Fruit fly (Drosophila melanogaster) whole organism, embryonic: ENCODE data around the gene CG13380.

Experiments
- CG11247 ChIP-seq: fragments of 200-800 bp; sonication (Bioruptor generic); IDR thresholded peaks from 2 replicates; pipeline ENCODE4 v1.3.6; 2022; ENCODE audit warnings: missing biosample characterization, missing genetic modification characterization
- CG11695 ChIP-seq: fragments of 200-800 bp; sonication (Bioruptor generic); IDR thresholded peaks from 3 replicates; pipeline ENCODE4 v1.3.6; 2022; ENCODE audit warnings: missing biosample characterization, missing genetic modification characterization
- CG12155 ChIP-seq: fragments of 200-800 bp; sonication (Bioruptor generic); optimal IDR thresholded peaks from 3 replicates; lab custom pipeline; 2016; ENCODE audit warnings: missing biosample characterization, missing genetic modification characterization
- CG12391 ChIP-seq: fragments of 200-800 bp; sonication (Bioruptor generic); optimal IDR thresholded peaks from 3 replicates; lab custom pipeline; 2018; ENCODE audit warnings: missing biosample characterization, mild to moderate bottlenecking, missing genetic modification characterization, moderate library complexity
- CG13894 ChIP-seq: fragments of 200-800 bp; sonication (Bioruptor generic); optimal IDR thresholded peaks from 3 replicates; lab custom pipeline; 2018; ENCODE audit warnings: missing biosample characterization, mild to moderate bottlenecking, missing genetic modification characterization, moderate library complexity
- CG16863 ChIP-seq: fragments of 200-800 bp; sonication (Bioruptor generic); optimal IDR thresholded peaks from 3 replicates; lab custom pipeline; 2016; ENCODE audit warnings: missing biosample characterization, missing genetic modification characterization
- CG18764 ChIP-seq: fragments of 200-800 bp; sonication (Bioruptor generic); optimal IDR thresholded peaks from 3 replicates; lab custom pipeline; 2016; ENCODE audit warnings: missing biosample characterization, missing genetic modification characterization
- CG2199 ChIP-seq: fragments of 200-800 bp; sonication (Bioruptor generic); IDR thresholded peaks from 3 replicates; pipeline ENCODE4 v1.3.6; 2022; ENCODE audit warnings: missing biosample characterization, missing genetic modification characterization
- CG2712 ChIP-seq: fragments of 200-800 bp; optimal IDR thresholded peaks from 3 replicates; lab custom pipeline; 2019; ENCODE audit warnings: missing biosample characterization, mild to moderate bottlenecking, missing genetic modification characterization, moderate library complexity
- CG32772 ChIP-seq: fragments of 200-800 bp; sonication (Bioruptor generic); IDR thresholded peaks from 2 replicates; pipeline ENCODE4 v1.3.6; 2022; ENCODE audit warnings: missing biosample characterization, missing genetic modification characterization
- CG6654 ChIP-seq: fragments of 200-800 bp; sonication (Bioruptor generic); optimal IDR thresholded peaks from 2 replicates; lab custom pipeline; 2017; ENCODE audit warnings: missing biosample characterization, mild to moderate bottlenecking, missing genetic modification characterization
- CG6683 ChIP-seq: fragments of 200-800 bp; sonication (Bioruptor generic); optimal IDR thresholded peaks from 2 replicates; lab custom pipeline; 2017; ENCODE audit warnings: missing biosample characterization, mild to moderate bottlenecking, missing genetic modification characterization, missing genetic modification reagents
- CG7987 ChIP-seq: fragments of 200-800 bp; sonication (Bioruptor generic); optimal IDR thresholded peaks from 2 replicates; lab custom pipeline; 2018; ENCODE audit warnings: missing biosample characterization, mild to moderate bottlenecking, missing genetic modification characterization, moderate library complexity
- CG8089 ChIP-seq: fragments of 200-800 bp; sonication (Bioruptor generic); optimal IDR thresholded peaks from 3 replicates; lab custom pipeline; 2016; ENCODE audit warnings: missing biosample characterization, missing genetic modification characterization
- CG8944 ChIP-seq: fragments of 200-800 bp; sonication (Bioruptor generic); optimal IDR thresholded peaks from 3 replicates; lab custom pipeline; 2016; ENCODE audit warnings: missing biosample characterization, missing genetic modification characterization
- CG9797 ChIP-seq: fragments of 200-800 bp; sonication (Bioruptor generic); optimal IDR thresholded peaks from 3 replicates; lab custom pipeline; 2018; ENCODE audit warnings: missing biosample characterization, mild to moderate bottlenecking, missing genetic modification characterization
- CHES-1-like ChIP-seq: fragments of 200-800 bp; sonication (Bioruptor generic); optimal IDR thresholded peaks from 2 replicates; lab custom pipeline; 2016; ENCODE audit warnings: missing biosample characterization, missing genetic modification characterization
- CoRest ChIP-seq: fragments of 200-800 bp; sonication (Bioruptor generic); optimal IDR thresholded peaks from 3 replicates; lab custom pipeline; 2018; ENCODE audit warnings: missing biosample characterization, mild to moderate bottlenecking, missing genetic modification characterization, moderate library complexity
- HLHmδ ChIP-seq: fragments of 200-800 bp; sonication (Bioruptor generic); optimal IDR thresholded peaks from 2 replicates; lab custom pipeline; 2018; ENCODE audit warnings: missing biosample characterization, mild to moderate bottlenecking, missing genetic modification characterization, moderate library complexity
- Max ChIP-seq: fragments of 200-800 bp; sonication (Bioruptor generic); optimal IDR thresholded peaks from 2 replicates; lab custom pipeline; 2016; ENCODE audit warnings: missing biosample characterization, mild to moderate bottlenecking, missing genetic modification characterization
- Meics ChIP-seq: fragments of 200-800 bp; sonication (Bioruptor generic); optimal IDR thresholded peaks from 2 replicates; lab custom pipeline; 2017; ENCODE audit warnings: missing biosample characterization, mild to moderate bottlenecking, missing genetic modification characterization
- Neu2 ChIP-seq: fragments of 200-800 bp; sonication (Bioruptor generic); optimal IDR thresholded peaks from 3 replicates; lab custom pipeline; 2016; ENCODE audit warnings: missing biosample characterization, missing genetic modification characterization, borderline replicate concordance
- Opbp ChIP-seq: fragments of 200-800 bp; sonication (Bioruptor generic); IDR thresholded peaks from 3 replicates; pipeline ENCODE4 v1.3.6; 2022; ENCODE audit warnings: missing biosample characterization, missing genetic modification characterization; ENCODE audit not compliant: partially characterized antibody
- Rx ChIP-seq: fragments of 200-800 bp; sonication (Bioruptor generic); IDR thresholded peaks from 2 replicates; pipeline ENCODE4 v1.3.6; 2022; ENCODE audit warnings: missing biosample characterization, missing genetic modification characterization
- Scr ChIP-seq: fragments of 200-800 bp; sonication (Bioruptor generic); IDR thresholded peaks from 2 replicates; pipeline ENCODE4 v1.3.6; 2022; ENCODE audit warnings: missing biosample characterization, missing genetic modification characterization; ENCODE audit not compliant: partially characterized antibody
- Six4 ChIP-seq: fragments of 200-800 bp; sonication (Bioruptor generic); optimal IDR thresholded peaks from 2 replicates; lab custom pipeline; 2016; ENCODE audit warnings: missing biosample characterization, missing genetic modification characterization
- Usf ChIP-seq: fragments of 200-800 bp; sonication (Bioruptor generic); optimal IDR thresholded peaks from 2 replicates; lab custom pipeline; 2017; ENCODE audit warnings: missing genotype, missing biosample characterization, missing genetic modification characterization
- ase ChIP-seq: fragments of 200-800 bp; sonication (Bioruptor generic); IDR thresholded peaks from 3 replicates; pipeline ENCODE4 v1.3.6; 2022; ENCODE audit warnings: missing biosample characterization, missing genetic modification characterization
- ash1 ChIP-seq: fragments of 200-800 bp; sonication (Bioruptor generic); optimal IDR thresholded peaks from 2 replicates; lab custom pipeline; 2018; ENCODE audit warnings: missing biosample characterization, mild to moderate bottlenecking, missing genetic modification characterization
- bigmax ChIP-seq: fragments of 200-800 bp; sonication (Bioruptor generic); optimal IDR thresholded peaks from 2 replicates; lab custom pipeline; 2018; ENCODE audit warnings: missing biosample characterization, mild to moderate bottlenecking, missing genetic modification characterization
- crp ChIP-seq, 2 experiments: fragments of 200-800 bp; sonication (Bioruptor generic); optimal IDR thresholded peaks; 2 replicates in 1 of 2; 3 replicates in 1 of 2; lab custom pipeline; 2017; ENCODE audit warnings: missing biosample characterization in 2 of 2, missing genetic modification characterization in 2 of 2, mild to moderate bottlenecking in 1 of 2, moderate library complexity in 1 of 2
- danr ChIP-seq: fragments of 200-800 bp; sonication (Bioruptor generic); IDR thresholded peaks from 2 replicates; pipeline ENCODE4 v1.3.6; 2022; ENCODE audit warnings: missing biosample characterization, missing genetic modification characterization
- fd64A ChIP-seq: fragments of 200-800 bp; sonication (Bioruptor generic); optimal IDR thresholded peaks from 3 replicates; lab custom pipeline; 2018; ENCODE audit warnings: missing biosample characterization, mild to moderate bottlenecking, missing genetic modification characterization
- ken ChIP-seq: fragments of 200-800 bp; sonication (Bioruptor generic); IDR thresholded peaks from 3 replicates; pipeline ENCODE4 v1.3.6; 2022; ENCODE audit warnings: missing biosample characterization, missing genetic modification characterization
- lbe ChIP-seq: fragments of 200-800 bp; sonication (Bioruptor generic); optimal IDR thresholded peaks from 2 replicates; lab custom pipeline; 2016; ENCODE audit warnings: missing biosample characterization, mild to moderate bottlenecking, missing genetic modification characterization
- nerfin-1 ChIP-seq: fragments of 200-800 bp; sonication (Bioruptor generic); optimal IDR thresholded peaks from 3 replicates; lab custom pipeline; 2019; ENCODE audit warnings: missing biosample characterization, mild to moderate bottlenecking, missing genetic modification characterization, moderate library complexity
- p53 ChIP-seq: fragments of 200-800 bp; sonication (Bioruptor generic); optimal IDR thresholded peaks from 2 replicates; lab custom pipeline; 2016; ENCODE audit warnings: missing biosample characterization, missing genetic modification characterization
- pfk ChIP-seq: fragments of 200-800 bp; sonication (Bioruptor generic); optimal IDR thresholded peaks from 2 replicates; lab custom pipeline; 2018; ENCODE audit warnings: missing biosample characterization, mild to moderate bottlenecking, missing genetic modification characterization, moderate library complexity
- pzg ChIP-seq: fragments of 200-800 bp; sonication (Bioruptor generic); optimal IDR thresholded peaks from 3 replicates; lab custom pipeline; 2018; ENCODE audit warnings: missing biosample characterization, mild to moderate bottlenecking, missing genetic modification characterization, moderate library complexity
- repo ChIP-seq: fragments of 200-800 bp; sonication (Bioruptor generic); optimal IDR thresholded peaks from 2 replicates; lab custom pipeline; 2016; ENCODE audit warnings: missing biosample characterization, missing genetic modification characterization
- rib ChIP-seq: fragments of 200-800 bp; sonication (Bioruptor generic); IDR thresholded peaks from 2 replicates; pipeline ENCODE4 v1.3.6; 2022; ENCODE audit warnings: missing biosample characterization, missing genetic modification characterization
- row ChIP-seq: fragments of 200-800 bp; sonication (Bioruptor generic); IDR thresholded peaks from 3 replicates; pipeline ENCODE4 v1.3.6; 2022; ENCODE audit warnings: missing biosample characterization, missing genetic modification characterization
- shn ChIP-seq: fragments of 200-800 bp; sonication (Bioruptor generic); optimal IDR thresholded peaks from 3 replicates; lab custom pipeline; 2016; ENCODE audit warnings: missing biosample characterization, missing genetic modification characterization
- sisA ChIP-seq: fragments of 200-800 bp; sonication (Bioruptor generic); IDR thresholded peaks from 2 replicates; pipeline ENCODE4 v1.3.6; 2022; ENCODE audit warnings: missing biosample characterization, missing genetic modification characterization
- slbo ChIP-seq: fragments of 200-800 bp; sonication (Bioruptor generic); IDR thresholded peaks from 2 replicates; pipeline ENCODE4 v1.3.6; 2022; ENCODE audit warnings: missing biosample characterization, missing genetic modification characterization
- sna ChIP-seq: fragments of 200-800 bp; sonication (Bioruptor generic); IDR thresholded peaks from 2 replicates; pipeline ENCODE4 v1.3.6; 2022; ENCODE audit warnings: missing biosample characterization, missing genetic modification characterization; ENCODE audit not compliant: partially characterized antibody
- tgo ChIP-seq: fragments of 200-800 bp; sonication (Bioruptor generic); IDR thresholded peaks from 3 replicates; pipeline ENCODE4 v1.3.6; 2022; ENCODE audit warnings: missing biosample characterization, missing genetic modification characterization
- ttk ChIP-seq: fragments of 200-800 bp; sonication (Bioruptor generic); IDR thresholded peaks from 2 replicates; pipeline ENCODE4 v2.1.2; 2022; ENCODE audit warnings: missing biosample characterization, missing genetic modification characterization
- tx ChIP-seq: fragments of 200-800 bp; sonication (Bioruptor generic); optimal IDR thresholded peaks from 2 replicates; lab custom pipeline; 2016; ENCODE audit warnings: missing biosample characterization, missing genetic modification characterization

The CG13380 gene

dm6 chr3L:18622422-18622739, 4.6 kb upstream of the CG13380 start, which contains the start of gene bora (continued):
- no peak for TF ChIP-seq ken (GFP tag; lab: Robert Waterston, UW)
- no peak for TF ChIP-seq Meics (GFP tag; lab: Kevin White, UChicago)
- peak; percentile 24 for TF ChIP-seq CoRest (tag; lab: Kevin White, UChicago)
- no peak for TF ChIP-seq lbe (GFP tag; lab: Kevin White, UChicago)
- TF ChIP-seq CG16863 (GFP tag; lab: Kevin White, UChicago) = no peak
- TF ChIP-seq ttk (GFP tag; lab: Robert Waterston, UW) = no peak
- 0 out of 2 replicates have a peak, but pooled peaks have one; percentile 9 for TF ChIP-seq Rx (GFP tag; lab: Robert Waterston, UW)
- TF ChIP-seq sisA (GFP tag; lab: Robert Waterston, UW) = no peak
- TF ChIP-seq Neu2 = no peak
- no peak for TF ChIP-seq bigmax (GFP tag; lab: Kevin White, UChicago)
- no peak for TF ChIP-seq HLHmδ (GFP tag; lab: Kevin White, UChicago)
- TF ChIP-seq fd64A (GFP tag; lab: Kevin White, UChicago) = no peak
- TF ChIP-seq Usf (GFP tag; lab: Kevin White, UChicago) = no peak
- TF ChIP-seq CG13894 (tag; lab: Kevin White, UChicago) = no peak
- peak; percentile 24 for TF ChIP-seq CG8944 (GFP tag; lab: Kevin White, UChicago)
- TF ChIP-seq CG18764 = no peak
- no peak for TF ChIP-seq CG12391 (tag; lab: Kevin White, UChicago)
- no peak for TF ChIP-seq CG6654 (GFP tag; lab: Kevin White, UChicago)

- no peak for TF ChIP-seq danr (GFP tag; lab: Robert Waterston, UW)
- no peak for TF ChIP-seq ken (GFP tag; lab: Robert Waterston, UW)
- peak in 1 of 2 experiments; percentile 59 for TF ChIP-seq crp (GFP tag; optimal IDR thresholded peaks at IDR 0.05; lab: Kevin White, UChicago)
- no peak for TF ChIP-seq sisA (GFP tag; lab: Robert Waterston, UW)
- TF ChIP-seq Six4 (GFP tag; lab: Kevin White, UChicago) = no peak
- no peak for TF ChIP-seq Scr
- TF ChIP-seq ash1 (GFP tag; lab: Kevin White, UChicago) = no peak
- TF ChIP-seq Max = no peak
- TF ChIP-seq CG11247 = no peak
- no peak for TF ChIP-seq CG9797
- no peak for TF ChIP-seq sna (GFP tag; lab: Robert Waterston, UW)
- no peak for TF ChIP-seq CG6683 (GFP tag; lab: Kevin White, UChicago)
- TF ChIP-seq ase (GFP tag; lab: Robert Waterston, UW) = no peak
- TF ChIP-seq p53 (GFP tag; lab: Kevin White, UChicago) = no peak
- no peak for TF ChIP-seq slbo
- TF ChIP-seq nerfin-1 = no peak
- TF ChIP-seq CG32772 (GFP tag; lab: Robert Waterston, UW) = no peak
- TF ChIP-seq CG11695 = no peak
- peak; percentile 99 for TF ChIP-seq pfk (GFP tag; lab: Kevin White, UChicago)
- TF ChIP-seq rib (GFP tag; lab: Robert Waterston, UW) = no peak
- no peak for TF ChIP-seq CG13894 (tag; lab: Kevin White, UChicago)
- no peak for TF ChIP-seq repo
- 0 out of 3 replicates have a peak, but pooled peaks have one; percentile 7 for TF ChIP-seq tgo (GFP tag; lab: Robert Waterston, UW)
- TF ChIP-seq tx (GFP tag; lab: Kevin White, UChicago) = no peak
- TF ChIP-seq CG12155 (GFP tag; lab: Kevin White, UChicago) = no peak
- TF ChIP-seq CG2199 (GFP tag; lab: Robert Waterston, UW) = no peak
- TF ChIP-seq CG8089 (GFP tag; lab: Kevin White, UChicago) = no peak
- no peak for TF ChIP-seq CG7987
- peak; percentile 3 for TF ChIP-seq pzg
- no peak for TF ChIP-seq CHES-1-like (GFP tag; lab: Kevin White, UChicago)
- TF ChIP-seq CG2712 = no peak
- TF ChIP-seq shn = no peak
- TF ChIP-seq row (GFP tag; lab: Robert Waterston, UW) = no peak
- TF ChIP-seq Opbp = no peak
Observed at dm6 chr3L:18621735-18622421, 4.1 kb upstream of the CG13380 start, which contains the start of gene not. Gene not (minus strand): TSS chr3L:18622129.
